Fruit fly (Drosophila melanogaster) whole organism, embryonic: ENCODE data around the gene ppk17.

ENCODE experiments used
- Atf-2 ChIP-seq: fragments of 200-800 bp; sonication (Bioruptor generic); optimal IDR thresholded peaks from 2 replicates; lab custom pipeline; 2016; ENCODE audit warnings: missing biosample characterization, missing genetic modification characterization
- Atf6 ChIP-seq: fragments of 200-800 bp; sonication (Bioruptor generic); IDR thresholded peaks from 2 replicates; pipeline ENCODE4 v1.3.6; 2022; ENCODE audit warnings: missing biosample characterization, missing genetic modification characterization
- Blimp-1 ChIP-seq: fragments of 200-800 bp; sonication (Bioruptor generic); optimal IDR thresholded peaks from 3 replicates; lab custom pipeline; 2018; ENCODE audit warnings: missing biosample characterization, missing genetic modification characterization, mild to moderate bottlenecking, moderate library complexity, missing genetic modification reagents
- CG10543 ChIP-seq: fragments of 200-800 bp; sonication (Bioruptor generic); optimal IDR thresholded peaks from 3 replicates; lab custom pipeline; 2017; ENCODE audit warnings: missing biosample characterization, mild to moderate bottlenecking, missing genetic modification characterization, moderate library complexity
- CG12659 ChIP-seq: fragments of 200-800 bp; sonication (Bioruptor generic); optimal IDR thresholded peaks from 3 replicates; lab custom pipeline; 2017; ENCODE audit warnings: mild to moderate bottlenecking, missing biosample characterization, missing genetic modification reagents, missing genetic modification characterization
- CG12769 ChIP-seq: fragments of 200-800 bp; sonication (Bioruptor generic); optimal IDR thresholded peaks from 2 replicates; lab custom pipeline; 2019; ENCODE audit warnings: missing biosample characterization, mild to moderate bottlenecking, missing genetic modification characterization, moderate library complexity
- CG13894 ChIP-seq: fragments of 200-800 bp; sonication (Bioruptor generic); optimal IDR thresholded peaks from 3 replicates; lab custom pipeline; 2018; ENCODE audit warnings: missing biosample characterization, mild to moderate bottlenecking, missing genetic modification characterization, moderate library complexity
- CG17361 ChIP-seq: fragments of 200-800 bp; sonication (Bioruptor generic); IDR thresholded peaks from 3 replicates; pipeline ENCODE4 v1.3.6; 2022; ENCODE audit warnings: missing biosample characterization, missing genetic modification characterization
- CG1832 ChIP-seq: fragments of 200-800 bp; sonication (Bioruptor generic); optimal IDR thresholded peaks from 2 replicates; lab custom pipeline; 2017; ENCODE audit warnings: missing biosample characterization, mild to moderate bottlenecking, missing genetic modification characterization, inconsistent platforms
- CG18476 ChIP-seq: fragments of 200-800 bp; sonication (Bioruptor generic); optimal IDR thresholded peaks from 2 replicates; lab custom pipeline; 2016; ENCODE audit warnings: missing biosample characterization, mild to moderate bottlenecking, missing genetic modification characterization
- CG31441 ChIP-seq: fragments of 200-800 bp; sonication (Bioruptor generic); IDR thresholded peaks from 2 replicates; pipeline ENCODE4 v1.3.6; 2022; ENCODE audit warnings: missing biosample characterization, missing genetic modification characterization
- CG32767 ChIP-seq: fragments of 200-800 bp; sonication (Bioruptor generic); IDR thresholded peaks from 2 replicates; pipeline ENCODE4 v1.3.6; 2022; ENCODE audit warnings: missing biosample characterization, missing genetic modification characterization
- CG8944 ChIP-seq: fragments of 200-800 bp; sonication (Bioruptor generic); optimal IDR thresholded peaks from 3 replicates; lab custom pipeline; 2016; ENCODE audit warnings: missing biosample characterization, missing genetic modification characterization
- D19A ChIP-seq: fragments of 200-800 bp; optimal IDR thresholded peaks from 3 replicates; lab custom pipeline; 2019; ENCODE audit warnings: missing biosample characterization, mild to moderate bottlenecking, missing genetic modification characterization, moderate library complexity
- Dad ChIP-seq: fragments of 200-800 bp; sonication (Bioruptor generic); optimal IDR thresholded peaks from 3 replicates; lab custom pipeline; 2016; ENCODE audit warnings: missing biosample characterization, missing genetic modification characterization
- Drgx ChIP-seq: fragments of 200-800 bp; sonication (Bioruptor generic); IDR thresholded peaks from 2 replicates; pipeline ENCODE4 v1.3.6; 2022; ENCODE audit warnings: missing biosample characterization, missing genetic modification characterization
- H15 ChIP-seq: fragments of 200-800 bp; sonication (Bioruptor generic); IDR thresholded peaks from 3 replicates; pipeline ENCODE4 v1.3.6; 2022; ENCODE audit warnings: missing biosample characterization, missing genetic modification characterization
- Hr3 ChIP-seq: fragments of 200-800 bp; sonication (Bioruptor generic); optimal IDR thresholded peaks from 3 replicates; lab custom pipeline; 2016; ENCODE audit warnings: missing biosample characterization, missing genetic modification characterization
- MTF-1 ChIP-seq: fragments of 200-800 bp; sonication (Bioruptor generic); optimal IDR thresholded peaks from 2 replicates; lab custom pipeline; 2018; ENCODE audit warnings: missing biosample characterization, mild to moderate bottlenecking, missing genetic modification characterization, borderline replicate concordance
- Med ChIP-seq: fragments of 200-800 bp; sonication (Bioruptor generic); peaks from one replicate; lab custom pipeline; 2016; ENCODE audit warnings: missing biosample characterization, missing genetic modification characterization, mild to moderate bottlenecking, inconsistent platforms, moderate library complexity
- Pdp1 ChIP-seq, 2 experiments: fragments of 200-800 bp; sonication (Bioruptor generic); optimal IDR thresholded peaks; 3 replicates each; lab custom pipeline; 2016; ENCODE audit warnings: missing biosample characterization in 2 of 2, missing genetic modification characterization in 2 of 2, mild to moderate bottlenecking in 1 of 2, moderate library complexity in 1 of 2
- Side ChIP-seq: fragments of 200-800 bp; sonication (Bioruptor generic); optimal IDR thresholded peaks from 2 replicates; lab custom pipeline; 2016; ENCODE audit warnings: missing biosample characterization, missing genetic modification characterization
- TFAM ChIP-seq: fragments of 200-800 bp; sonication (Bioruptor generic); optimal IDR thresholded peaks from 2 replicates; lab custom pipeline; 2017; ENCODE audit warnings: missing biosample characterization, missing genetic modification characterization, inconsistent platforms
- Trl ChIP-seq, 3 experiments: fragments of >200 bp in 2 of 3; fragments of 200-800 bp in 1 of 3; sonication (Bioruptor generic) in 1 of 3; optimal IDR thresholded peaks; 2 replicates in 1 of 3; 3 replicates in 2 of 3; lab custom pipeline; 2016 to 2017; ENCODE audit warnings: missing biosample characterization in 1 of 3, missing genetic modification characterization in 1 of 3
- ash1 ChIP-seq: fragments of 200-800 bp; sonication (Bioruptor generic); optimal IDR thresholded peaks from 2 replicates; lab custom pipeline; 2018; ENCODE audit warnings: missing biosample characterization, mild to moderate bottlenecking, missing genetic modification characterization
- bigmax ChIP-seq: fragments of 200-800 bp; sonication (Bioruptor generic); optimal IDR thresholded peaks from 2 replicates; lab custom pipeline; 2018; ENCODE audit warnings: missing biosample characterization, mild to moderate bottlenecking, missing genetic modification characterization
- cg ChIP-seq: fragments of 200-800 bp; sonication (Bioruptor generic); optimal IDR thresholded peaks from 3 replicates; lab custom pipeline; 2019; ENCODE audit warnings: missing biosample characterization, mild to moderate bottlenecking, missing genetic modification characterization, moderate library complexity
- chm ChIP-seq: fragments of 200-800 bp; sonication (Bioruptor generic); IDR thresholded peaks from 2 replicates; pipeline ENCODE4 v1.3.6; 2022; ENCODE audit warnings: missing biosample characterization, missing genetic modification characterization
- fd3F ChIP-seq: fragments of 200-800 bp; sonication (Bioruptor generic); optimal IDR thresholded peaks from 2 replicates; lab custom pipeline; 2018; ENCODE audit warnings: missing biosample characterization, mild to moderate bottlenecking, missing genetic modification characterization, moderate library complexity
- fd64A ChIP-seq: fragments of 200-800 bp; sonication (Bioruptor generic); optimal IDR thresholded peaks from 3 replicates; lab custom pipeline; 2018; ENCODE audit warnings: missing biosample characterization, mild to moderate bottlenecking, missing genetic modification characterization
- fru ChIP-seq: fragments of >200 bp; optimal IDR thresholded peaks from 2 replicates; lab custom pipeline; 2017
- gem ChIP-seq: fragments of 200-800 bp; sonication (Bioruptor generic); optimal IDR thresholded peaks from 2 replicates; lab custom pipeline; 2019; ENCODE audit warnings: missing biosample characterization, mild to moderate bottlenecking, missing genetic modification characterization, moderate library complexity
- grau ChIP-seq: fragments of 200-800 bp; optimal IDR thresholded peaks from 3 replicates; lab custom pipeline; 2019; ENCODE audit warnings: missing biosample characterization, mild to moderate bottlenecking, missing genetic modification characterization, moderate library complexity
- kah ChIP-seq: fragments of 200-800 bp; sonication (Bioruptor generic); optimal IDR thresholded peaks from 2 replicates; lab custom pipeline; 2018; ENCODE audit warnings: missing biosample characterization, mild to moderate bottlenecking, missing genetic modification characterization
- kni ChIP-seq: fragments of 200-800 bp; sonication (Bioruptor generic); optimal IDR thresholded peaks from 3 replicates; lab custom pipeline; 2017; ENCODE audit warnings: mild to moderate bottlenecking, missing biosample characterization, missing genetic modification reagents, missing genetic modification characterization
- lmd ChIP-seq: fragments of 200-800 bp; sonication (Bioruptor generic); IDR thresholded peaks from 2 replicates; pipeline ENCODE4 v1.3.6; 2022; ENCODE audit warnings: missing biosample characterization, missing genetic modification characterization
- mam ChIP-seq: fragments of 200-800 bp; sonication (Bioruptor generic); optimal IDR thresholded peaks from 3 replicates; lab custom pipeline; 2016; ENCODE audit warnings: missing biosample characterization, missing genetic modification characterization
- nerfin-1 ChIP-seq: fragments of 200-800 bp; sonication (Bioruptor generic); optimal IDR thresholded peaks from 3 replicates; lab custom pipeline; 2019; ENCODE audit warnings: missing biosample characterization, mild to moderate bottlenecking, missing genetic modification characterization, moderate library complexity
- pho ChIP-seq: fragments of 200-800 bp; sonication (Bioruptor generic); optimal IDR thresholded peaks from 2 replicates; lab custom pipeline; 2016; ENCODE audit warnings: missing biosample characterization, missing genetic modification characterization
- rib ChIP-seq: fragments of 200-800 bp; sonication (Bioruptor generic); IDR thresholded peaks from 2 replicates; pipeline ENCODE4 v1.3.6; 2022; ENCODE audit warnings: missing biosample characterization, missing genetic modification characterization
- row ChIP-seq: fragments of 200-800 bp; sonication (Bioruptor generic); IDR thresholded peaks from 3 replicates; pipeline ENCODE4 v1.3.6; 2022; ENCODE audit warnings: missing biosample characterization, missing genetic modification characterization
- scrt ChIP-seq: fragments of 200-800 bp; sonication (Bioruptor generic); optimal IDR thresholded peaks from 2 replicates; lab custom pipeline; 2018; ENCODE audit warnings: missing biosample characterization, mild to moderate bottlenecking, missing genetic modification characterization, moderate library complexity
- sd ChIP-seq: fragments of 200-800 bp; sonication (Bioruptor generic); optimal IDR thresholded peaks from 3 replicates; lab custom pipeline; 2018; ENCODE audit warnings: missing biosample characterization, mild to moderate bottlenecking, missing genetic modification characterization, moderate library complexity
- sens ChIP-seq: fragments of 200-800 bp; sonication (Bioruptor generic); peaks from one replicate; lab custom pipeline; 2016; ENCODE audit warnings: missing biosample characterization, missing genetic modification characterization
- so ChIP-seq: fragments of 200-800 bp; sonication (Bioruptor generic); IDR thresholded peaks from 3 replicates; pipeline ENCODE4 v1.3.6; 2022; ENCODE audit warnings: missing biosample characterization, missing genetic modification characterization
- sr ChIP-seq: fragments of 200-800 bp; sonication (Bioruptor generic); IDR thresholded peaks from 3 replicates; pipeline ENCODE4 v1.3.6; 2022; ENCODE audit warnings: missing biosample characterization, missing genetic modification characterization
- tap ChIP-seq: fragments of 200-800 bp; optimal IDR thresholded peaks from 3 replicates; lab custom pipeline; 2019; ENCODE audit warnings: missing biosample characterization, mild to moderate bottlenecking, missing genetic modification characterization, moderate library complexity
- vvl ChIP-seq: fragments of 200-800 bp; sonication (Bioruptor generic); IDR thresholded peaks from 2 replicates; pipeline ENCODE4 v1.3.6; 2022; ENCODE audit warnings: missing biosample characterization, missing genetic modification characterization

ppk17 gene

dm6 chr2L:16760504-16761417 lies at the start of gene ppk17:
ppk17 (minus strand) TSS chr2L:16760554.
- TF ChIP-seq tap (tag; lab: Kevin White, UChicago) = no peak
- peak; percentile 35; the same call in 1 of the 2 replicates for TF ChIP-seq Drgx (GFP tag; lab: Robert Waterston, UW)
- TF ChIP-seq Med (GFP tag; lab: Kevin White, UChicago) = peak; percentile 25
- TF ChIP-seq CG12769 (tag; lab: Kevin White, UChicago) = peak; percentile 68
- TF ChIP-seq CG32767 (GFP tag; lab: Robert Waterston, UW) = 0 out of 2 replicates have a peak, but pooled peaks have one; percentile 17
- no peak for TF ChIP-seq Trl (optimal IDR thresholded peaks at IDR 0.05; lab: Kevin White, UChicago)
- TF ChIP-seq Trl (GFP tag; optimal IDR thresholded peaks at IDR 0.05; lab: Kevin White, UChicago) = no peak
- no peak for TF ChIP-seq row
- peak; percentile 45 for TF ChIP-seq cg
- peak in 1 of 2 experiments; percentile 6 for TF ChIP-seq Pdp1 (GFP tag; optimal IDR thresholded peaks at IDR 0.05; lab: Kevin White, UChicago)
- TF ChIP-seq CG17361 (GFP tag; lab: Robert Waterston, UW) = 0 out of 3 replicates have a peak, but pooled peaks have one; percentile 14
- peak; percentile 22 for TF ChIP-seq gem (tag; lab: Kevin White, UChicago)
- peak; percentile 4 for TF ChIP-seq grau
- peak; percentile 59 for TF ChIP-seq CG10543 (GFP tag; lab: Kevin White, UChicago)
- peak; percentile 85 for TF ChIP-seq sd (tag; lab: Kevin White, UChicago)
- TF ChIP-seq kah (GFP tag; lab: Kevin White, UChicago) = no peak
- TF ChIP-seq sens = peak; percentile 15

DNA sequence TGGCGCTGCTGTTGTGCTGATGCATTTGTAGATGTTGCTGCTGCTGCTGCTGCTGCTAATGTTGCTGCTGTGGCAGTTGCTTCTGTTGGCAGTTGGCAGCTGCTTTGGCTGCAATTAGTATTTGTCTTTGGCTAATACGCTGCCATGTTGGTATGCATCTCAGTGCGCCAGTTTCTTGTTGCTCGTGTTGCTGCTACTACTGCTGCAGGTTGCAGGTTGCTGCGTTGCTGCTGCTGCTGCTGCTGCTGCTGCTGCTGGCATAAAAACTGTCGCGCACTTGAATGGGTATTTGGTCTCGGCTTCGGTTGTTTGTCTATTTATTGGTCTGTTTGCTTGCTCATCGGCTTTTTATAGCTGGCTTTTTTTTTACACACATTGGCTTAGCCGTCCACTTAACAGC lies 48.4 kb upstream of the ppk17 start:
- TF ChIP-seq fd64A (GFP tag; lab: Kevin White, UChicago) = no peak
- TF ChIP-seq Atf-2 = no peak
- TF ChIP-seq Atf6 (GFP tag; lab: Robert Waterston, UW) = no peak
- no peak for TF ChIP-seq Side (GFP tag; lab: Kevin White, UChicago)
- no peak for TF ChIP-seq ash1 (GFP tag; lab: Kevin White, UChicago)
- TF ChIP-seq TFAM (GFP tag; lab: Kevin White, UChicago) = no peak
- TF ChIP-seq pho = no peak
- TF ChIP-seq CG13894 = no peak
- TF ChIP-seq H15 (GFP tag; lab: Robert Waterston, UW) = no peak
- TF ChIP-seq bigmax (GFP tag; lab: Kevin White, UChicago) = no peak
- TF ChIP-seq scrt (GFP tag; lab: Kevin White, UChicago) = no peak
- TF ChIP-seq chm = no peak
- no peak for TF ChIP-seq so
- TF ChIP-seq CG18476 = no peak
- no peak for TF ChIP-seq Hr3
- TF ChIP-seq rib (GFP tag; lab: Robert Waterston, UW) = no peak

DNA sequence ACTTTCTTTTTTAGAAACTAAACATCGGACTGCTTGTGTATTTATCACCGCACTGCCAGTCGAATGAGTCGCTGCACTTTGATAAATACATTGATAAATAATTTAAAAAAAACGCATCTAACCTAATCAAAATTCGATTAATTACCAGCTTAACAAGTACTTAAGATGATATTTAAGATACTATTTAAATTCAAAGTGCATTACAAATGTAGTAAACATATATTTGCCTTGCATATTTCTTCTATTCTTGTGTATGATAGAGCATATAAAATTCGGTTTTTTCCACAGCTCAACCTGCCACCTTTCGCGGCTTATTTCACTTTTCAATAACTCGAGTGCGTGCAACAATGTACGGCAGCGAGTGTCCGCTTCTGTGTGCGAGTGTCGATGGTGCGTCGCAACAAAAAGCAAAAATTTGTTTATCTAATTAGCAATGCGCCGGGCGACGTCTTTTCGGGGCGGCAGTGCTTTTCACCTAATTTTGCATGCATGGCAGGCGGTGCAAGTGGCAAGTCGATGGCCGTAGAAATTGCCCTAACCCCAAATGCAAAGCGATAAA lies 44.1 kb upstream of the ppk17 start, which contains the start of gene CG13272:
CG13272 (plus strand) TSS at position 509 of the 559 bp plus-strand sequence.
- no peak for TF ChIP-seq CG8944
- no peak for TF ChIP-seq fd3F (GFP tag; lab: Kevin White, UChicago)
- TF ChIP-seq lmd (GFP tag; lab: Robert Waterston, UW) = no peak
- TF ChIP-seq sr (GFP tag; lab: Robert Waterston, UW) = no peak
- TF ChIP-seq nerfin-1 (tag; lab: Kevin White, UChicago) = no peak
- TF ChIP-seq CG31441 (GFP tag; lab: Robert Waterston, UW) = no peak
- no peak for TF ChIP-seq row
- TF ChIP-seq kni (GFP tag; lab: Kevin White, UChicago) = peak; percentile 41
- TF ChIP-seq Blimp-1 = peak; percentile 82
- TF ChIP-seq D19A (tag; lab: Kevin White, UChicago) = peak; percentile 80
- no peak for TF ChIP-seq Dad (GFP tag; lab: Kevin White, UChicago)
- no peak for TF ChIP-seq fru (lab: Kevin White, UChicago)
- no peak for TF ChIP-seq CG12659 (GFP tag; lab: Kevin White, UChicago)
- TF ChIP-seq mam (GFP tag; lab: Kevin White, UChicago) = no peak
- TF ChIP-seq MTF-1 (GFP tag; lab: Kevin White, UChicago) = no peak
- no peak for TF ChIP-seq CG1832 (GFP tag; lab: Kevin White, UChicago)
- TF ChIP-seq vvl (GFP tag; lab: Robert Waterston, UW) = peak; percentile 20; the same call in 1 of the 2 replicates
